Worm (Caenorhabditis elegans): ENCODE measurements around the gene rga-9.

The rga-9 gene

DNA sequence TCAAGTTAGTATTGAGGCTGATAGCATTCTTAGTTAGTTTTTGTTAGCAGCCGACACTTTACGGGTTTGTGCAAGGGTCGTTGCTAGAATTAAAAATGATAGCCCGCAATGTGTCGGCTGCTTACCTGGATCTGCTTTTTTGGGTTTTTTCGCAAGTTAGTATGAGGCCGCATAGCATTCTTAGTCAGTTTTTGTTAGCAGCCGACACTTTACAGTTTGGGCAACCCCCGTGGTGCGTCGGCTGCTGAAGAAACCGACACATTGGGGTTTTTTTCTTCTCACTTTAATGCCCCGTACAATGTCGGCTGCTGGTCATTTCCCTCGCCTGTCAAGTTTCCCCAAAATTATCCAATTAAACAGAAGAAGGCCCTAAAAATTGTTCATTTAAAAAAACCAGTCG, 11.1 kb upstream of the rga-9 start:
- TF ChIP-seq nhr-237 (tag; optimal IDR thresholded peaks at IDR 0.05) (no peak), zag-1 (tag; optimal IDR thresholded peaks at IDR 0.05) (no peak), dmd-4 (tag; optimal IDR thresholded peaks at IDR 0.05) (no peak)

DNA sequence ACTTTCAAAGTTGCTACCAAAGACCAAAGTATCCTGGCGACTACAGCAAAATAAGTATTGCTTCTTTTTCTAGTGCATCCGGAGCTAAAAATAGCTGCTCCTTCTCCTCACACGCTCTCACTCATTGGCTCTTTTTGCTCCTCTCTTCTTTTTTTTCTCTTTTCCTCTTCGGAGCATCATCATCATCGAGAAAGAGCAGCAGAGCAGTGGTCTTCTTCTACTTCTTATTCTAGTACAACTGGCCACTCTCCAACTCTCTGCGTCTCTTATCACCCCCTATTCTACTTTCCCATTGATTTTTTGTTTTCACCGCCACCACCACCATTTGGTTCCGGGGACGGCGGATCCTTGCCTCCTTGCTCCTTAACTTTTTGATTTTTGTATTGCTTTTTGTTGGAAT, 9.3 kb upstream of the rga-9 start:
- peak; percentile 34 for TF ChIP-seq crh-2 (tag; optimal IDR thresholded peaks at IDR 0.05)
- TF ChIP-seq egl-27 (tag; optimal IDR thresholded peaks at IDR 0.05): no peak
- peak; percentile 55 for TF ChIP-seq sma-9 (GFP tag; optimal IDR thresholded peaks at IDR 0.05)
- no peak for TF ChIP-seq sma-9 (tag; optimal IDR thresholded peaks at IDR 0.05)
- TF ChIP-seq lsy-2 (tag; optimal IDR thresholded peaks at IDR 0.05): peak in 1 of 2 experiments; percentile 53
- no peak for TF ChIP-seq sma-3 (GFP tag; optimal IDR thresholded peaks at IDR 0.05)
- no peak for TF ChIP-seq lin-39 (tag; optimal IDR thresholded peaks at IDR 0.05)
- no peak for TF ChIP-seq gmeb-1 (tag; optimal IDR thresholded peaks at IDR 0.05)
- TF ChIP-seq ztf-1 (GFP tag; conservative IDR thresholded peaks at IDR 0.05): no peak
- TF ChIP-seq lin-13 (GFP tag; optimal IDR thresholded peaks at IDR 0.05): no peak
- no peak for TF ChIP-seq ZK546.5 (tag; optimal IDR thresholded peaks at IDR 0.05)
- no peak for TF ChIP-seq nhr-10 (tag; optimal IDR thresholded peaks at IDR 0.05)
- no peak for TF ChIP-seq ama-1 (optimal IDR thresholded peaks at IDR 0.05)
- no peak for TF ChIP-seq mab-5 (tag; optimal IDR thresholded peaks at IDR 0.05)
- TF ChIP-seq dmd-4 (tag; optimal IDR thresholded peaks at IDR 0.05): no peak
- peak; percentile 42 for TF ChIP-seq unc-55 (GFP tag; optimal IDR thresholded peaks at IDR 0.05)
- TF ChIP-seq F13H6.1 (tag; optimal IDR thresholded peaks at IDR 0.05): peak; percentile 58
- peak; percentile 55 for TF ChIP-seq nhr-129 (tag; optimal IDR thresholded peaks at IDR 0.05)
- TF ChIP-seq nhr-25 (tag; optimal IDR thresholded peaks at IDR 0.05): no peak
- TF ChIP-seq Y55F3AM.14 (GFP tag; optimal IDR thresholded peaks at IDR 0.05): no peak
- TF ChIP-seq nhr-237 (tag; optimal IDR thresholded peaks at IDR 0.05): no peak
- TF ChIP-seq mbf-1 (tag; optimal IDR thresholded peaks at IDR 0.05): no peak
- no peak for TF ChIP-seq elt-3 (tag; optimal IDR thresholded peaks at IDR 0.05)
- TF ChIP-seq ceh-82 (tag; optimal IDR thresholded peaks at IDR 0.05): no peak
- TF ChIP-seq fos-1 (tag; optimal IDR thresholded peaks at IDR 0.05): peak; percentile 45
- TF ChIP-seq zag-1 (tag; optimal IDR thresholded peaks at IDR 0.05): peak; percentile 66
- peak; percentile 50 for TF ChIP-seq C34F6.9 (tag; optimal IDR thresholded peaks at IDR 0.05)
- TF ChIP-seq sem-4 (tag; optimal IDR thresholded peaks at IDR 0.05): peak; percentile 13
- no peak for TF ChIP-seq aly-2 (tag; optimal IDR thresholded peaks at IDR 0.05)

DNA sequence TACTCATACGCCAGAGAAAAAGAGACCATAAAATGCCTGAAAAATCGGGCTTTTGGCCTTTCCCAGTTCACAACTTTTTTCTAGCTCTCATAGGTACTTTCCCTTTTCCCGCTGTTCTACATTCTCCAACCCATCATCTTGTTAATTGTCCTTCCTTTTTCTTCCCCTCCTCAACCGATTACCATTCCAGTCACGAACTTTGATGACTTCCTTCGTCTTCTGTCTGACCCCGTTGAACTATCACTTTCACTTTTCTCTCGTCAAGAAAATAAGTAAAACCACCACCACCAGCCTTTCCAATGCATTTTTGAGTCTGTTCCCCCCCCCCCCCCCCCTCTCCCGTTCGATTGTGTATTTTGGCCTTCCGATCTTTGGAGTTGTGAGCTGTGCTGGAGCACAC, 7.5 kb upstream of the rga-9 start:
- TF ChIP-seq blmp-1 (tag; optimal IDR thresholded peaks at IDR 0.05; ENCODE audit: insufficient read depth): peak; percentile 88
- TF ChIP-seq crh-2 (tag; optimal IDR thresholded peaks at IDR 0.05): no peak
- peak; percentile 10 for TF ChIP-seq sma-9 (GFP tag; optimal IDR thresholded peaks at IDR 0.05)
- TF ChIP-seq sma-9 (tag; optimal IDR thresholded peaks at IDR 0.05): no peak

DNA sequence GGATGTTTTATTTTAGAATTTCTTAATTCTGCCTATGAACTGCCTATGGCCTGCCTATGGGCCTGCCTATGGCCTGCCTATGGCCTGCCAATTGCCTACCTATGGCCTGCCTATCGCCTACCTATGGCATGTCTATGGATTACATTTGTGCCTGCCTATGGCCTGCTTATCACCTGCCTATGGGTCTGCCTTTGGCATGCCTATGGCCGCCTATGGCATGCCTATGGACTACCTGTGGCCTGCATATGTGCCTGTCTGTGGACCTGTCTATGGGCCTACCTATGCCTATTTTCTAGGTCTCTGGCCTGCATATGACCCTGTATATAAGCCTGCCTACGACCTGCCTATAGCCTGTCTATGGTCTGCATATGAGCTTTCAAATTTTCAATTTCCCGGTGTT, 6.9 kb upstream of the rga-9 start:
- TF ChIP-seq aly-2 (tag; optimal IDR thresholded peaks at IDR 0.05) (no peak), nhr-21 (tag; optimal IDR thresholded peaks at IDR 0.05) (no peak), nhr-12 (tag; optimal IDR thresholded peaks at IDR 0.05) (no peak), ztf-4 (tag; optimal IDR thresholded peaks at IDR 0.05) (no peak), fos-1 (tag; optimal IDR thresholded peaks at IDR 0.05) (no peak), zag-1 (tag; optimal IDR thresholded peaks at IDR 0.05) (no peak), ztf-1 (GFP tag; conservative IDR thresholded peaks at IDR 0.05) (no peak)

DNA sequence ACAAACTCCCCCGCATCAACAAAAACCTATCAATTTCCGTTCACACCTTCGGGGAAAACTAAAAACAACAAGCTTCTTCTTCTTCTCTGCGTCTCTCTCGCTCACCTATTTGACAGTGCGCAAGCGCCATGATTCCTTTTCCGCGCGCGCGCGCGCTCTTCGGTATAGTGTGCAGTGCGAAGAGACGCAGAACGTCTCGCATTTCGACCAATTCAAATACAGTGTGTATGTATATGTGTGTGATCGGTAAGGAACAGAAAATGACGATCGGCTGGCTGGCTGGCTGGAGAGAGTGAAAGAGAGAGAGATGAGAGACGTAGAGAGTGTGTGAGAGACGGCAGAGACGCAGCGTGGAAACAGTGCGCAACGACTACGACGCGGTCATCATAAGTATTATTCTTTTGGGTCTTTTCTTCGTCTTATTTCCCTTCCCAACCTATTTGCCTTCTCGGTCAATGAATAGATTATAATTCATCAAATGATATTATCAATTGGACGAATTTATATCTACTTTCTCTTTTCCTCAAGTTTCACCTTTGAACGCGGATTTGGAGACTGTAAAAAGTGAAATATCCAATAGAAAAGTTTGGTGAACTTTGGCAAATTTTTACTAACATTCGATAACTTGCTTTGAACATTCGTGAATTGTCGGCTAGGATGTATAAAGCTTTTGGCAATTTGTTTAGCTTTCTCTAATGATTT, 4.8 kb upstream of the rga-9 start:
- no peak for TF ChIP-seq nhr-11 (tag; optimal IDR thresholded peaks at IDR 0.05)
- no peak for TF ChIP-seq dmd-4 (tag; optimal IDR thresholded peaks at IDR 0.05)
- no peak for TF ChIP-seq unc-55 (GFP tag; optimal IDR thresholded peaks at IDR 0.05)
- no peak for TF ChIP-seq ama-1 (optimal IDR thresholded peaks at IDR 0.05)
- peak; percentile 70 for TF ChIP-seq nhr-129 (tag; optimal IDR thresholded peaks at IDR 0.05)
- TF ChIP-seq ztf-11 (tag; optimal IDR thresholded peaks at IDR 0.05): no peak
- peak; percentile 62 for TF ChIP-seq lin-13 (GFP tag; optimal IDR thresholded peaks at IDR 0.05)
- TF ChIP-seq nhr-6 (tag; optimal IDR thresholded peaks at IDR 0.05): no peak
- no peak for TF ChIP-seq zag-1 (tag; optimal IDR thresholded peaks at IDR 0.05)
- peak; percentile 57 for TF ChIP-seq crh-2 (tag; optimal IDR thresholded peaks at IDR 0.05)
- peak; percentile 82 for TF ChIP-seq F13H6.1 (tag; optimal IDR thresholded peaks at IDR 0.05)
- no peak for TF ChIP-seq nhr-237 (tag; optimal IDR thresholded peaks at IDR 0.05)
- TF ChIP-seq nhr-10 (tag; optimal IDR thresholded peaks at IDR 0.05): no peak
- peak; percentile 91 for TF ChIP-seq sma-3 (GFP tag; optimal IDR thresholded peaks at IDR 0.05)
- TF ChIP-seq fos-1 (tag; optimal IDR thresholded peaks at IDR 0.05): peak; percentile 89
- no peak for TF ChIP-seq ZK546.5 (tag; optimal IDR thresholded peaks at IDR 0.05)
- no peak for TF ChIP-seq unc-62 (GFP tag; optimal IDR thresholded peaks at IDR 0.05)
- no peak for TF ChIP-seq mbf-1 (tag; optimal IDR thresholded peaks at IDR 0.05)
- TF ChIP-seq ceh-16 (tag; optimal IDR thresholded peaks at IDR 0.05): peak; percentile 38
- no peak for TF ChIP-seq elt-1 (tag; optimal IDR thresholded peaks at IDR 0.05)
- TF ChIP-seq sem-4 (tag; optimal IDR thresholded peaks at IDR 0.05): peak; percentile 56
- TF ChIP-seq nhr-12 (tag; optimal IDR thresholded peaks at IDR 0.05): no peak
- TF ChIP-seq unc-39 (tag; optimal IDR thresholded peaks at IDR 0.05): no peak
- peak; percentile 80 for TF ChIP-seq nhr-21 (tag; optimal IDR thresholded peaks at IDR 0.05)
- no peak for TF ChIP-seq elt-3 (tag; optimal IDR thresholded peaks at IDR 0.05)
- no peak for TF ChIP-seq ztf-1 (GFP tag; conservative IDR thresholded peaks at IDR 0.05)
- peak; percentile 45 for TF ChIP-seq sma-9 (GFP tag; optimal IDR thresholded peaks at IDR 0.05)
- no peak for TF ChIP-seq sma-9 (tag; optimal IDR thresholded peaks at IDR 0.05)
- TF ChIP-seq nhr-23 (tag; optimal IDR thresholded peaks at IDR 0.05): no peak
- peak; percentile 37 for TF ChIP-seq gmeb-1 (tag; optimal IDR thresholded peaks at IDR 0.05)
- TF ChIP-seq lin-11 (tag; optimal IDR thresholded peaks at IDR 0.05): no peak
